Fruit fly (Drosophila melanogaster) whole organism, wandering third instar larva: ENCODE data around the gene phol.

Experiments
- Abd-B ChIP-seq: fragments of >200 bp; optimal IDR thresholded peaks from 2 replicates; lab custom pipeline; 2017; ENCODE audit warnings: missing biosample characterization, missing genetic modification characterization
- CG32264 ChIP-seq: fragments of 200-800 bp; sonication (Bioruptor generic); optimal IDR thresholded peaks from 2 replicates; lab custom pipeline; 2016; ENCODE audit warnings: missing biosample characterization, missing genetic modification characterization
- CG9705 ChIP-seq: fragments of 200-800 bp; sonication (Bioruptor generic); optimal IDR thresholded peaks from 2 replicates; lab custom pipeline; 2018; ENCODE audit warnings: missing biosample characterization, mild to moderate bottlenecking, missing genetic modification characterization
- CrebA ChIP-seq: fragments of 200-800 bp; sonication (Bioruptor generic); optimal IDR thresholded peaks from 2 replicates; lab custom pipeline; 2016; ENCODE audit warnings: missing biosample characterization, mild to moderate bottlenecking, missing genetic modification characterization, borderline replicate concordance
- Dfd ChIP-seq: fragments of >200 bp; optimal IDR thresholded peaks from 2 replicates; lab custom pipeline; 2017; ENCODE audit warnings: missing biosample characterization, missing genetic modification characterization
- Dif ChIP-seq: fragments of 200-275, 200-300 bp; sonication (Bioruptor generic); optimal IDR thresholded peaks from 2 replicates; lab custom pipeline; 2018; ENCODE audit warnings: missing biosample characterization, missing genetic modification characterization; ENCODE audit not compliant: partially characterized antibody
- GATAd ChIP-seq: sonication (Bioruptor generic); optimal IDR thresholded peaks from 2 replicates; lab custom pipeline; 2016; ENCODE audit warnings: missing biosample characterization, missing genetic modification characterization
- HLH106 ChIP-seq: fragments of 200-800 bp; optimal IDR thresholded peaks from 3 replicates; lab custom pipeline; 2019; ENCODE audit warnings: missing biosample characterization, mild to moderate bottlenecking, missing genetic modification characterization, moderate library complexity
- Hnf4 ChIP-seq: fragments of 200-800 bp; sonication (Bioruptor generic); optimal IDR thresholded peaks from 2 replicates; lab custom pipeline; 2016; ENCODE audit warnings: missing biosample characterization, mild to moderate bottlenecking, missing genetic modification characterization
- Hr78 ChIP-seq: fragments of >200 bp; optimal IDR thresholded peaks from 2 replicates; lab custom pipeline; 2017; ENCODE audit warnings: missing biosample characterization, missing genetic modification characterization
- Hr83 ChIP-seq: fragments of 200-300 bp; sonication (Bioruptor generic); optimal IDR thresholded peaks from 2 replicates; lab custom pipeline; 2016; ENCODE audit warnings: missing biosample characterization, mild to moderate bottlenecking, missing genetic modification characterization, moderate library complexity; ENCODE audit not compliant: poor library complexity, severe bottlenecking
- Jra ChIP-seq: sonication (Bioruptor generic); optimal IDR thresholded peaks from 2 replicates; lab custom pipeline; 2016; ENCODE audit warnings: missing biosample characterization, missing genetic modification characterization
- Mio ChIP-seq: sonication (Bioruptor generic); optimal IDR thresholded peaks from 2 replicates; lab custom pipeline; 2016; ENCODE audit warnings: missing biosample characterization, missing genetic modification characterization
- Myc ChIP-seq: fragments of >200 bp; optimal IDR thresholded peaks from 2 replicates; lab custom pipeline; 2017
- N ChIP-seq: fragments of >200 bp; optimal IDR thresholded peaks from 2 replicates; lab custom pipeline; 2018; ENCODE audit warnings: missing biosample characterization, missing external identifiers, missing genetic modification characterization
- OdsH ChIP-seq: fragments of 200-800 bp; sonication (Bioruptor generic); optimal IDR thresholded peaks from 2 replicates; lab custom pipeline; 2016; ENCODE audit warnings: missing biosample characterization, mild to moderate bottlenecking, missing genetic modification characterization
- Rel ChIP-seq, 2 experiments: fragments of 200-800 bp; sonication (Bioruptor generic) in 1 of 2; optimal IDR thresholded peaks; 2 replicates in 1 of 2; 3 replicates in 1 of 2; lab custom pipeline; 2016 to 2019; ENCODE audit warnings: mild to moderate bottlenecking in 2 of 2, missing biosample characterization in 2 of 2, missing genetic modification characterization in 2 of 2, moderate library complexity in 1 of 2
- Sp1 ChIP-seq: fragments of 200-800 bp; sonication (Bioruptor generic); optimal IDR thresholded peaks from 3 replicates; lab custom pipeline; 2019; ENCODE audit warnings: missing biosample characterization, mild to moderate bottlenecking, missing genetic modification characterization, moderate library complexity
- Vsx2 ChIP-seq: fragments of 200-300, 225-300 bp; sonication (Bioruptor generic); optimal IDR thresholded peaks from 2 replicates; lab custom pipeline; 2018; ENCODE audit warnings: missing biosample characterization, missing genetic modification characterization; ENCODE audit not compliant: partially characterized antibody
- br ChIP-seq: fragments of 200-800 bp; sonication (Bioruptor generic); optimal IDR thresholded peaks from 2 replicates; lab custom pipeline; 2016; ENCODE audit warnings: missing biosample characterization, missing genetic modification characterization
- brk ChIP-seq: fragments of 200-800 bp; sonication (Bioruptor generic); optimal IDR thresholded peaks from 2 replicates; lab custom pipeline; 2016; ENCODE audit warnings: missing biosample characterization, mild to moderate bottlenecking, missing genetic modification characterization
- dl ChIP-seq, 2 experiments: fragments of 175-275, 200-275 bp in 1 of 2; fragments of 200-275 bp in 1 of 2; sonication (Bioruptor generic); optimal IDR thresholded peaks; lab custom pipeline; 2018; ENCODE audit warnings: mild to moderate bottlenecking in 2 of 2, missing biosample characterization in 2 of 2, missing genetic modification characterization in 2 of 2, moderate library complexity in 2 of 2; ENCODE audit not compliant: partially characterized antibody in 2 of 2, insufficient read depth in 1 of 2
- dmrt93B ChIP-seq: fragments of 200-800 bp; sonication (Bioruptor generic); optimal IDR thresholded peaks from 2 replicates; lab custom pipeline; 2018; ENCODE audit warnings: missing biosample characterization, mild to moderate bottlenecking, missing genetic modification characterization
- dsf ChIP-seq: sonication (Bioruptor generic); optimal IDR thresholded peaks from 2 replicates; lab custom pipeline; 2016; ENCODE audit warnings: missing biosample characterization, missing genetic modification characterization, borderline replicate concordance
- ey ChIP-seq: fragments of 200-800 bp; sonication (Bioruptor generic); optimal IDR thresholded peaks from 2 replicates; lab custom pipeline; 2016; ENCODE audit warnings: missing biosample characterization, missing genetic modification characterization
- foxo ChIP-seq, 2 experiments: fragments of 200-800 bp; sonication (Bioruptor generic); optimal IDR thresholded peaks; 2 replicates in 1 of 2; 3 replicates in 1 of 2; lab custom pipeline; 2016 to 2017; ENCODE audit warnings: missing biosample characterization in 2 of 2, missing genetic modification characterization in 2 of 2
- fru ChIP-seq: fragments of 200-800 bp; sonication (Bioruptor generic); optimal IDR thresholded peaks from 3 replicates; lab custom pipeline; 2016; ENCODE audit warnings: missing biosample characterization, mild to moderate bottlenecking, missing genetic modification characterization
- h ChIP-seq: fragments of 200-800 bp; sonication (Bioruptor generic); optimal IDR thresholded peaks from 3 replicates; lab custom pipeline; 2016; ENCODE audit warnings: missing biosample characterization, mild to moderate bottlenecking, missing genetic modification characterization
- jim ChIP-seq: fragments of 175-275, 200-325 bp; sonication (Bioruptor generic); optimal IDR thresholded peaks from 2 replicates; lab custom pipeline; 2016; ENCODE audit warnings: missing biosample characterization, mild to moderate bottlenecking, missing genetic modification characterization
- lola ChIP-seq: fragments of >200 bp; optimal IDR thresholded peaks from 2 replicates; lab custom pipeline; 2017; ENCODE audit warnings: missing biosample characterization, missing genetic modification characterization
- pan ChIP-seq: fragments of >200 bp; optimal IDR thresholded peaks from 2 replicates; lab custom pipeline; 2017
- psq ChIP-seq: fragments of 200-800 bp; sonication (Bioruptor generic); optimal IDR thresholded peaks from 3 replicates; lab custom pipeline; 2017; ENCODE audit warnings: missing biosample characterization, mild to moderate bottlenecking, missing genetic modification characterization, moderate library complexity
- rgr ChIP-seq: fragments of 200-800 bp; sonication (Bioruptor generic); optimal IDR thresholded peaks from 3 replicates; lab custom pipeline; 2016; ENCODE audit warnings: missing biosample characterization, mild to moderate bottlenecking, missing genetic modification characterization
- sage ChIP-seq: fragments of 200-800 bp; sonication (Bioruptor generic); optimal IDR thresholded peaks from 2 replicates; lab custom pipeline; 2016; ENCODE audit warnings: missing biosample characterization, mild to moderate bottlenecking, missing genetic modification characterization
- sv ChIP-seq: fragments of 200-800 bp; sonication (Bioruptor generic); optimal IDR thresholded peaks from 3 replicates; lab custom pipeline; 2016; ENCODE audit warnings: missing biosample characterization, missing genetic modification characterization
- tai ChIP-seq: sonication (Bioruptor generic); optimal IDR thresholded peaks from 2 replicates; lab custom pipeline; 2016; ENCODE audit warnings: missing biosample characterization, missing genetic modification characterization
- usp ChIP-seq: fragments of >200 bp; optimal IDR thresholded peaks from 2 replicates; lab custom pipeline; 2017; ENCODE audit warnings: missing biosample characterization, missing genetic modification characterization
- woc ChIP-seq: sonication (Bioruptor generic); optimal IDR thresholded peaks from 2 replicates; lab custom pipeline; 2016; ENCODE audit warnings: missing biosample characterization, mild to moderate bottlenecking, missing genetic modification characterization

Gene phol

DNA sequence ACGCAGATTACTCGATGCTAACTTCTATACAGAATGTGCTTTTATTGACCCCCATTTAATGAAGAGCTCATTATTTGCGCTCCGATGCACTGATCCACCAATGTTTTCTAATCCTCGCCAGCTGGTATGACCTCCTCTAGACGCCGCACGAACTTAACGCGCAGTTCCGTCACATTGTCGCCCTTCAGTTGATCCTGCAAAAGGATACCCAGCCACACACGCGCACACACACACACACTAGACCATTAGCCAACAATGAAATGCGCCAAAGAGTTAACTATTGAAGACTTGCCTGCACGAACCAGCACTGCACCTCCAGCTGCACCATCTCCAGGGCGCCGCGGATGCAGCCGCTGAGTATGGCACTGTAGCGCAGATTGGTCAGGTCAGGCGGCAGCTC, 17.2 kb downstream of the phol start:
- TF ChIP-seq Dfd (peak; percentile 78), Dif (GFP tag; lab: Kevin White, UChicago) (no peak), usp (GFP tag; lab: Kevin White, UChicago) (no peak), Hr78 (GFP tag; lab: Kevin White, UChicago) (no peak), Mio (GFP tag; lab: Kevin White, UChicago) (no peak), Jra (GFP tag; lab: Kevin White, UChicago) (no peak)

DNA sequence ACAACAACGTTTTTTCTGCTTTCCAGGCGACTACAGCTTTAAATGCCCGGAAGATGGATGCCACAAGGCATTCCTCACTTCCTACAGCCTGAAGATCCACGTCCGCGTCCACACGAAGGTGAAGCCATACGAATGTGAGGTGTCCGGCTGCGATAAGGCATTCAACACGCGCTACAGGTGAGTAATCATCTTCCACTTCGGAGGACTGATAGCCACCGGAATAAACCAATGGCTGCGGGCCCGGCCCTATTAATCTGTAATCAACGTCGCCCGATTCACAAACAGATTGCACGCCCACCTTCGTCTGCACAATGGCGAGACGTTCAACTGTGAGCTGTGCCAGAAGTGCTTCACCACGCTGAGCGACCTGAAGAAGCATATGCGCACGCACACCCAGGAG, 20.2 kb downstream of the phol start:
- no peak for TF ChIP-seq pan (lab: Kevin White, UChicago)
- TF ChIP-seq Rel (GFP tag; optimal IDR thresholded peaks at IDR 0.05; lab: Kevin White, UChicago), result no peak
- peak; percentile 73 for TF ChIP-seq Rel (tag; optimal IDR thresholded peaks at IDR 0.05; lab: Kevin White, UChicago)
- peak; percentile 4 for TF ChIP-seq h (GFP tag; lab: Kevin White, UChicago)
- TF ChIP-seq fru, result no peak
- TF ChIP-seq OdsH, result no peak
- TF ChIP-seq usp (GFP tag; lab: Kevin White, UChicago), result no peak
- no peak for TF ChIP-seq CrebA (GFP tag; lab: Kevin White, UChicago)

DNA sequence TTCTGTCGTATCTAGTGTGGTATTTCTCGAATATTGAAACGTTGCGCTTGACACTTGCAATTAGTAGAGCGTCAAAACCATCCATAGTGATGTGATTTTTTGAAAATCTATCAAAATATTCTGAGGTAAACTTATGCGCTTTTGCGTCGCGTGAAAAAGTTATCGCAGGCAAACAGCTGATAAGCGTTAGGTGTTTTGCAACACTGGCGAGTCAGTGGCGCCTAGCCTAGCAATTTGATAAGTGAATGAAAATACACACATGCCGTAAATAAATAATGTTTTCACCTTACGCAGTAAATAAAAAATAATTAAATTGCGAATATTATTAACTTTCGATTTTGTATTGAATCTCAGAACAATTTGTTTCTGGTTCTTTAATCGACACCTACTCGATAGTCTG, 20.8 kb downstream of the phol start, which contains the start of gene CG42526:
CG42526 (minus strand) TSS at position 85 of the 400 bp plus-strand sequence.
- TF ChIP-seq psq (GFP tag; lab: Kevin White, UChicago) (peak; percentile 37), HLH106 (peak; percentile 23), CG32264 (peak; percentile 26), br (GFP tag; lab: Kevin White, UChicago) (peak; percentile 55), CrebA (GFP tag; lab: Kevin White, UChicago) (no peak), Hr83 (GFP tag; lab: Kevin White, UChicago) (peak; percentile 73), Mio (GFP tag; lab: Kevin White, UChicago) (no peak), Dfd (no peak), h (GFP tag; lab: Kevin White, UChicago) (peak; percentile 56), lola (GFP tag; lab: Kevin White, UChicago) (no peak), Myc (lab: Kevin White, UChicago) (no peak), OdsH (peak; percentile 65), sage (GFP tag; lab: Kevin White, UChicago) (peak; percentile 31), Rel (GFP tag; optimal IDR thresholded peaks at IDR 0.05; lab: Kevin White, UChicago) (no peak), Rel (tag; optimal IDR thresholded peaks at IDR 0.05; lab: Kevin White, UChicago) (peak; percentile 26), usp (GFP tag; lab: Kevin White, UChicago) (no peak), foxo (GFP tag; optimal IDR thresholded peaks at IDR 0.05; lab: Kevin White, UChicago) (peak; percentile 38 to 82), Vsx2 (GFP tag; lab: Kevin White, UChicago) (no peak), dsf (GFP tag; lab: Kevin White, UChicago) (no peak), rgr (GFP tag; lab: Kevin White, UChicago) (peak; percentile 70), sv (peak; percentile 53), Jra (GFP tag; lab: Kevin White, UChicago) (peak; percentile 59), GATAd (GFP tag; lab: Kevin White, UChicago) (no peak), dmrt93B (GFP tag; lab: Kevin White, UChicago) (no peak), woc (GFP tag; lab: Kevin White, UChicago) (no peak), Abd-B (no peak), jim (GFP tag; lab: Kevin White, UChicago) (no peak), pan (lab: Kevin White, UChicago) (no peak), Hr78 (GFP tag; lab: Kevin White, UChicago) (no peak), Dif (GFP tag; lab: Kevin White, UChicago) (no peak), Sp1 (peak; percentile 13), dl (GFP tag; optimal IDR thresholded peaks at IDR 0.05; lab: Kevin White, UChicago; ENCODE audit: insufficient read depth in 1 of 2, partially characterized antibody in 2 of 2) (no peak), CG9705 (GFP tag; lab: Kevin White, UChicago) (no peak), tai (GFP tag; lab: Kevin White, UChicago) (no peak), fru (peak; percentile 50), brk (GFP tag; lab: Kevin White, UChicago) (no peak), Hnf4 (GFP tag; lab: Kevin White, UChicago) (peak; percentile 74), N (GFP tag; lab: Kevin White, UChicago) (no peak), ey (GFP tag; lab: Kevin White, UChicago) (peak; percentile 65)
